Worm (Caenorhabditis elegans): Measurements from ENCODE around the gene srt-52.

DNA sequence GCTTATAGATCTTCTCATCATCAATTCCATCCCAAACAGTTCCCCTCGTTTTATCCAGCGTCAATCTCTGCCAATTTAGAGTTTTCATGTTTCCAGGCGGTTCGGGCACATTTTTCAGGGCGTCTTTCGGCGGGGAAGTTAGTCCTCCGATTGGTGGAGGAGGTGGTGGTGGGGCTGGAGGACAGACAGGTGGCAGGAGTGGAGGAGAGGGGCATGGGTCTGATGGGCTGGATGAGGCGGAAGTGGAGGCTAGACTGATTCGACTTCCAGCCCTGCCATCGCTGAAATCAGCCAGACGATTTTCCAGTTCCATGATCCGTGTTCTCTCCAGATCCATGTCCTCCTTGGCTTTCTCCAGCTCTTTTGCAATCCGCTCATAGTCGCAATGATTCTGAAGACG is 12.3 kb upstream of the srt-52 start:
- TF ChIP-seq ztf-23 (GFP tag; IDR thresholded peaks at IDR 0.05) (no peak), T22C8.4 (GFP tag; IDR thresholded peaks at IDR 0.05) (no peak), klf-2 (GFP tag; conservative IDR thresholded peaks at IDR 0.05) (no peak), cog-1 (tag; optimal IDR thresholded peaks at IDR 0.05) (no peak)

Measured in whole organism, midembryonic.